Worm (Caenorhabditis elegans): ENCODE data around the gene efk-1.

ce11 chrIII:6195718-6196117 is 27.4 kb upstream of the efk-1 start:
- TF ChIP-seq tab-1 (GFP tag; IDR thresholded peaks at IDR 0.05) (no peak), flt-1 (GFP tag; IDR thresholded peaks at IDR 0.05) (no peak)

Data from whole organism, midembryonic.